Fruit fly (Drosophila melanogaster): Measurements from ENCODE around the gene Ugt36A1.
A peak's percentile ranks its signal among the peaks of the same experiment; 100 is the strongest.

The Ugt36A1 gene

dm6 chr2L:3629466-3629865 lies 10.6 kb downstream of the Ugt36A1 start (continued):
- TF ChIP-seq hkb (optimal IDR thresholded peaks at IDR 0.05) (no peak), hkb (GFP tag; IDR thresholded peaks at IDR 0.05) (0 out of 2 replicates have a peak, but pooled peaks have one; percentile 34), CG12155 (GFP tag; optimal IDR thresholded peaks at IDR 0.05) (peak; percentile 23), pum (GFP tag; optimal IDR thresholded peaks at IDR 0.05) (no peak), cas (GFP tag; IDR thresholded peaks at IDR 0.05) (no peak), Taf1 (GFP tag; IDR thresholded peaks at IDR 0.05) (peak; percentile 46; the same call in 1 of the 2 replicates), stc (GFP tag; IDR thresholded peaks at IDR 0.05) (0 out of 2 replicates have a peak, but pooled peaks have one; percentile 6), CG11093 (GFP tag; IDR thresholded peaks at IDR 0.05) (no peak), CG16813 (GFP tag; IDR thresholded peaks at IDR 0.05; ENCODE audit: partially characterized antibody) (no peak), Hr51 (GFP tag; optimal IDR thresholded peaks at IDR 0.05) (peak in 1 of 2 experiments; percentile 11), sens (GFP tag) (no peak), Dip2 (GFP tag; IDR thresholded peaks at IDR 0.05) (no peak), CG10979 (tag; optimal IDR thresholded peaks at IDR 0.05) (no peak), Hmr (GFP tag; optimal IDR thresholded peaks at IDR 0.05) (peak; percentile 23), CrebB (tag; optimal IDR thresholded peaks at IDR 0.05) (no peak), scrt (GFP tag; optimal IDR thresholded peaks at IDR 0.05) (peak; percentile 25), CG9876 (GFP tag; optimal IDR thresholded peaks at IDR 0.05) (no peak), Stat92E (GFP tag; optimal IDR thresholded peaks at IDR 0.05) (no peak), lilli (GFP tag; optimal IDR thresholded peaks at IDR 0.05) (peak; percentile 59), CG4404 (GFP tag; IDR thresholded peaks at IDR 0.05) (0 out of 2 replicates have a peak, but pooled peaks have one; percentile 19), CG17361 (GFP tag; IDR thresholded peaks at IDR 0.05) (0 out of 3 replicates have a peak, but pooled peaks have one; percentile 21), MTF-1 (GFP tag; optimal IDR thresholded peaks at IDR 0.05; ENCODE audit: borderline replicate concordance) (no peak), nom (GFP tag; optimal IDR thresholded peaks at IDR 0.05) (peak; percentile 63), CG11456 (GFP tag; IDR thresholded peaks at IDR 0.05) (0 out of 3 replicates have a peak, but pooled peaks have one; percentile 49), Bteb2 (GFP tag; optimal IDR thresholded peaks at IDR 0.05) (peak; percentile 37), seq (GFP tag; IDR thresholded peaks at IDR 0.05) (0 out of 2 replicates have a peak, but pooled peaks have one; percentile 35), Kr (GFP tag; optimal IDR thresholded peaks at IDR 0.05) (no peak), Ada2b (GFP tag; IDR thresholded peaks at IDR 0.05) (no peak; the same call in 1 of the 2 replicates), her (GFP tag; optimal IDR thresholded peaks at IDR 0.05) (no peak), CG11695 (GFP tag; IDR thresholded peaks at IDR 0.05) (peak; percentile 65; the same call in 2 of the 3 replicates)

DNA sequence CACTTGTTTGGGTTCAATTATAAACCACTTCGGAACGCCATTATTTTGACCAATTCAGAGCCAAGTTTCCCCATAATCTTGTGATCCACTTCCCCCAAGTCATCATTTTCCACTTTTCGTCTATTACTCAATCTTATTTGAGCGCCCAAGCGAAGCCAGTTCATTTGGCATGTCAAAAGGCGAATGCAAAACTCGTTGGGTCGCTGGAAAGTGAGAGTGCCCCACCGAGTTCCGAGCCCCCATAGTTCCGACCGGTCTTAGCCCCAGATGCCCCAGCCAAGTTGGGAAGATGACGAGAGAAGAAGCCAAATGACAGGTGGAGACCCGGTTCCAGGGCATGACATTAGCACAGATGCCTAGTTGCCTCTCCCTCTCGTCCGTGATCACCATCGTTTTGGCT lies 11.9 kb downstream of the Ugt36A1 start:
- TF ChIP-seq Pdp1 (GFP tag; optimal IDR thresholded peaks at IDR 0.05), result no peak
- TF ChIP-seq CG13894 (tag; optimal IDR thresholded peaks at IDR 0.05), result peak; percentile 15
- TF ChIP-seq gce (GFP tag; IDR thresholded peaks at IDR 0.05), result no peak
- peak in 1 of 2 experiments; percentile 24 for TF ChIP-seq Hr78 (GFP tag; optimal IDR thresholded peaks at IDR 0.05)
- TF ChIP-seq CG6175 (GFP tag; IDR thresholded peaks at IDR 0.05), result 0 out of 3 replicates have a peak, but pooled peaks have one; percentile 30
- TF ChIP-seq Hr3 (GFP tag; optimal IDR thresholded peaks at IDR 0.05), result no peak
- no peak for TF ChIP-seq Ets65A (GFP tag)
- peak; percentile 56 for TF ChIP-seq pros (GFP tag; optimal IDR thresholded peaks at IDR 0.05)
- no peak for TF ChIP-seq CG11085 (GFP tag; IDR thresholded peaks at IDR 0.05)
- TF ChIP-seq Blimp-1 (GFP tag; optimal IDR thresholded peaks at IDR 0.05), result peak; percentile 95
- peak; percentile 66 for TF ChIP-seq Med (GFP tag)
- TF ChIP-seq CG12769 (tag; optimal IDR thresholded peaks at IDR 0.05), result peak; percentile 36
